Worm (Caenorhabditis elegans) whole organism, young adult: ENCODE results near the gene ttr-37.

Experiments used
- ama-1 ChIP-seq, 3 experiments: fragments of 150-350 bp in 1 of 3; sonication (generic microtip) in 2 of 3; optimal IDR thresholded peaks; 2 replicates each; lab custom pipeline; 2014 to 2018; ENCODE audit warnings: missing biosample characterization in 2 of 3, missing genetic modification characterization in 2 of 3, missing genetic modification reagents in 2 of 3
- aptf-2 ChIP-seq: fragments of 200-800 bp; sonication (Bioruptor generic); conservative IDR thresholded peaks from 2 replicates; pipeline ENCODE4 v1.3.6; 2022; ENCODE audit warnings: missing genetic modification reagents, missing genetic modification characterization, missing compliant biosample characterization
- efl-1 ChIP-seq: fragments of 150-350 bp; optimal IDR thresholded peaks from 2 replicates; lab custom pipeline; 2014; ENCODE audit warnings: missing biosample characterization, missing genetic modification reagents, missing genetic modification characterization
- unc-130 ChIP-seq: sonication (generic microtip); optimal IDR thresholded peaks from 2 replicates; lab custom pipeline; 2016; ENCODE audit warnings: missing genetic modification reagents, missing genetic modification characterization, missing compliant biosample characterization

DNA sequence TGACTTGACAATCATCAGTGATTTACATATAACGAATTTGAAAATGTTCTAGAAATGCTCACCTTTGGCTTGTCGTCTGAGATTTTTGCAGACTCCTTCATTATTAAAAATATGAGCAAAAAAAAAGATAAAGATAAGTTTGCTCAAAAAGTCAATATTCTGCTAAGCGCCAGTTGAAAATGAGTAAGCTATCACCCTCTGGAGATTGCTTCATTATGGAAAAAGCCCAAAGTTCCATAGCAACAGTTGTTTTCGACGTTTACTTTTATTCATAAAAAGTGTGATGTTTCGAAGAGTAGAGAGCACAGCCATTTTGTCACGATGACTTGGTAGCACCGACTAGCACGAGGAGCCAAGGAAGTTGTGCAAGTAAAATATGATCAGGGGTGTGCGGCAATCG is 21.3 kb upstream of the ttr-37 start, which contains the start of gene F56C3.3:
- TF ChIP-seq efl-1 (GFP tag; lab: Kevin White, UChicago) (no peak), aptf-2 (no peak), ama-1 (optimal IDR thresholded peaks at IDR 0.05; lab: Kevin White, UChicago) (no peak), ama-1 (GFP tag; optimal IDR thresholded peaks at IDR 0.05; lab: Kevin White, UChicago) (no peak), unc-130 (GFP tag; lab: Kevin White, UChicago) (no peak)
